Worm (Caenorhabditis elegans) whole organism, L3 larva: ENCODE measurements around the gene F56H11.2.

ENCODE experiments used
- aly-2 ChIP-seq: fragments of 150-350 bp; optimal IDR thresholded peaks from 2 replicates; lab custom pipeline; 2014; ENCODE audit warnings: missing biosample characterization, missing genetic modification characterization
- eor-1 ChIP-seq, 2 experiments: fragments of 150-350 bp; optimal IDR thresholded peaks; 2 replicates each; lab custom pipeline; 2014 to 2018; ENCODE audit warnings: missing biosample characterization in 2 of 2, missing genetic modification characterization in 2 of 2
- nhr-12 ChIP-seq: fragments of 150-350 bp; optimal IDR thresholded peaks from 2 replicates; lab custom pipeline; 2014; ENCODE audit warnings: missing biosample characterization, missing genetic modification characterization
- nhr-23 ChIP-seq: fragments of 150-350 bp; optimal IDR thresholded peaks from 2 replicates; lab custom pipeline; 2014; ENCODE audit warnings: missing biosample characterization, missing genetic modification reagents, missing genetic modification characterization
- nhr-237 ChIP-seq: fragments of 150-350 bp; optimal IDR thresholded peaks from 2 replicates; lab custom pipeline; 2014; ENCODE audit warnings: missing biosample characterization, missing genetic modification characterization
- snpc-4 ChIP-seq: fragments of 150-350 bp; optimal IDR thresholded peaks from 2 replicates; lab custom pipeline; 2014; ENCODE audit warnings: missing biosample characterization, missing genetic modification characterization
- tbx-2 ChIP-seq: sonication (generic microtip); optimal IDR thresholded peaks from 2 replicates; lab custom pipeline; 2016; ENCODE audit warnings: mild to moderate bottlenecking, missing genetic modification characterization, missing compliant biosample characterization

DNA sequence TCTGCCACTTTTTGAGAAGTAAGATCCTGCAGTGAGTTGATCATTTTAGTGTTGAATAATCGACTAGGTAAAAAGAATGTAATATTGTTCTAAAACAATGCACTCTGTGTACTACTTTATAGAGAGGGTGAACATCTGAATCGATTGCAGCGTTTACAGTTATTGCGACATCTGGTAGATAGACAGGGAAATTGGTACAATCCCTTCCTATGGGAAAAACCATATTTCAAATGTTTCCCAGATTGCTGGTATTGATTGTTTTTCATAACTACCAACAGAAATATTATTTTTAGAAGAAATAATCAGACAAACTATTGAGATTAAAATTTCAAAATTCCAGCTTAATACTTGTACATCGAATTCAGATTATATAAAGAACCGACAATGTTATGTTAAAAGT lies 47.9 kb downstream of the F56H11.2 start, which contains the start of gene gadr-2:
- TF ChIP-seq nhr-23 (tag; lab: Kevin White, UChicago) (no peak), snpc-4 (no peak), eor-1 (tag; optimal IDR thresholded peaks at IDR 0.05; lab: Kevin White, UChicago) (no peak), aly-2 (tag; lab: Kevin White, UChicago) (no peak), nhr-12 (no peak), nhr-237 (tag; lab: Kevin White, UChicago) (no peak), tbx-2 (tag; lab: Kevin White, UChicago) (no peak)
